Worm (Caenorhabditis elegans) whole organism, L4/young adult: Measurements from ENCODE around the gene col-44.

ENCODE experiments used
- W03F9.2 ChIP-seq: fragments of 150-350 bp; optimal IDR thresholded peaks from 2 replicates; lab custom pipeline; 2014; ENCODE audit warnings: missing biosample characterization, missing genetic modification characterization
- dao-5 ChIP-seq: sonication (generic microtip); optimal IDR thresholded peaks from 2 replicates; lab custom pipeline; 2016; ENCODE audit warnings: missing genotype, missing genetic modification characterization, moderate library complexity, missing compliant biosample characterization
- him-1 ChIP-seq: sonication (generic microtip); optimal IDR thresholded peaks from 2 replicates; lab custom pipeline; 2016; ENCODE audit warnings: missing genotype, missing genetic modification reagents, missing genetic modification characterization, missing compliant biosample characterization

DNA sequence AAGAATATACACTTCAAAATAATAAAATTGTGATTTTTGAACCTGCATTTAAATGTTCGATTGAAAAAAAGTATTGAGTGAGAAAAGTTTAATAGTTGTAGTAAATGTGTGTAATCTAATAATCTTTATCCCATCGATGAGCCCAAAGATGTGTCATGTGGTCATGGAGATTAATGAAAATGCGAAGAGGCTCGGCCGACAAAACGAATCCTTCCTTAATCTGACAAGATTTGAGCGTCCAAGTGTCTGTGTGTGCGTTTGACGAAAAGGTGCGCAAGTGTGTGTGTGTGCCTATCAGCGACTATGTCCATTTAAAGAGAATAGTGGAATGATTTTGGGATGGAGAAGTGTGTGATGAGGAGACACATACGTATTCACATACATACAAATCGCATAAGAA, 17.2 kb upstream of the col-44 start:
- TF ChIP-seq him-1 (tag; lab: Kevin White, UChicago) (no peak), dao-5 (tag; lab: Kevin White, UChicago) (no peak), W03F9.2 (tag; lab: Kevin White, UChicago) (no peak)
